Worm (Caenorhabditis elegans) whole organism, L2 larva: Measurements from ENCODE around the gene C06A8.8.
A peak's percentile ranks its signal among the peaks of the same experiment; 100 is the strongest.

Experiments used
- C34F6.9 ChIP-seq: fragments of 150-350 bp; optimal IDR thresholded peaks from 2 replicates; lab custom pipeline; 2014; ENCODE audit warnings: missing biosample characterization, missing genetic modification characterization
- F13H6.1 ChIP-seq: sonication (generic microtip); optimal IDR thresholded peaks from 2 replicates; lab custom pipeline; 2016; ENCODE audit warnings: missing genetic modification characterization, missing compliant biosample characterization
- R02D3.7 ChIP-seq: fragments of 150-350 bp; optimal IDR thresholded peaks from 2 replicates; lab custom pipeline; 2014; ENCODE audit warnings: missing biosample characterization, missing genetic modification characterization
- Y55F3AM.14 ChIP-seq: fragments of 200-800 bp; sonication (Bioruptor generic); optimal IDR thresholded peaks from 2 replicates; lab custom pipeline; 2018; ENCODE audit warnings: mild to moderate bottlenecking, missing genetic modification characterization, missing compliant biosample characterization
- ZK546.5 ChIP-seq: sonication (generic microtip); optimal IDR thresholded peaks from 2 replicates; lab custom pipeline; 2017; ENCODE audit warnings: missing biosample characterization, missing genetic modification characterization
- alr-1 ChIP-seq: fragments of 150-350 bp; optimal IDR thresholded peaks from 2 replicates; lab custom pipeline; 2014; ENCODE audit warnings: missing biosample characterization, missing genetic modification characterization
- aly-2 ChIP-seq: fragments of 150-350 bp; optimal IDR thresholded peaks from 2 replicates; lab custom pipeline; 2014; ENCODE audit warnings: missing biosample characterization, missing genetic modification characterization
- ama-1 ChIP-seq: fragments of 150-350 bp; optimal IDR thresholded peaks from 2 replicates; lab custom pipeline; 2018; ENCODE audit warnings: inconsistent platforms
- blmp-1 ChIP-seq: sonication (generic microtip); optimal IDR thresholded peaks from 2 replicates; lab custom pipeline; 2017; ENCODE audit warnings: missing genetic modification characterization, mild to moderate bottlenecking, missing compliant biosample characterization, antibody characterized with exemption, moderate library complexity; ENCODE audit not compliant: insufficient read depth
- ceh-16 ChIP-seq: fragments of 150-350 bp; optimal IDR thresholded peaks from 2 replicates; lab custom pipeline; 2014; ENCODE audit warnings: missing biosample characterization, missing genetic modification characterization
- ceh-82 ChIP-seq: fragments of 150-350 bp; optimal IDR thresholded peaks from 2 replicates; lab custom pipeline; 2014; ENCODE audit warnings: missing biosample characterization, missing genetic modification characterization
- crh-2 ChIP-seq: sonication (generic microtip); optimal IDR thresholded peaks from 2 replicates; lab custom pipeline; 2017; ENCODE audit warnings: missing biosample characterization, missing genetic modification characterization
- dmd-4 ChIP-seq: sonication (generic microtip); optimal IDR thresholded peaks from 2 replicates; lab custom pipeline; 2017; ENCODE audit warnings: missing biosample characterization, missing genetic modification characterization
- egl-27 ChIP-seq: sonication (generic microtip); optimal IDR thresholded peaks from 3 replicates; lab custom pipeline; 2017; ENCODE audit warnings: missing biosample characterization, missing genetic modification reagents, missing genetic modification characterization
- elt-1 ChIP-seq: fragments of 150-350 bp; optimal IDR thresholded peaks from 2 replicates; lab custom pipeline; 2014; ENCODE audit warnings: missing biosample characterization, missing genetic modification characterization
- elt-3 ChIP-seq: sonication (generic microtip); optimal IDR thresholded peaks from 2 replicates; lab custom pipeline; 2017; ENCODE audit warnings: missing biosample characterization, missing genetic modification characterization
- fos-1 ChIP-seq: fragments of 150-350 bp; optimal IDR thresholded peaks from 2 replicates; lab custom pipeline; 2014; ENCODE audit warnings: missing biosample characterization, missing genetic modification characterization
- gmeb-1 ChIP-seq: fragments of 150-350 bp; optimal IDR thresholded peaks from 2 replicates; lab custom pipeline; 2014; ENCODE audit warnings: missing biosample characterization, missing genetic modification characterization
- lin-11 ChIP-seq: fragments of 150-350 bp; sonication (generic microtip); optimal IDR thresholded peaks from 2 replicates; lab custom pipeline; 2014; ENCODE audit warnings: missing biosample characterization, missing genetic modification characterization, inconsistent platforms, mixed read lengths
- lin-13 ChIP-seq: fragments of 150-350 bp; optimal IDR thresholded peaks from 2 replicates; lab custom pipeline; 2014; ENCODE audit warnings: missing biosample characterization, missing genetic modification reagents, missing genetic modification characterization
- lin-39 ChIP-seq: fragments of 150-350 bp; optimal IDR thresholded peaks from 2 replicates; lab custom pipeline; 2014; ENCODE audit warnings: missing biosample characterization, missing genetic modification reagents, missing genetic modification characterization
- lsy-2 ChIP-seq, 2 experiments: fragments of 150-350 bp in 1 of 2; sonication (generic microtip) in 1 of 2; optimal IDR thresholded peaks; 2 replicates each; lab custom pipeline; 2014 to 2017; ENCODE audit warnings: missing biosample characterization in 2 of 2, missing genetic modification characterization in 2 of 2
- mab-5 ChIP-seq: fragments of 150-350 bp; optimal IDR thresholded peaks from 2 replicates; lab custom pipeline; 2014; ENCODE audit warnings: missing biosample characterization, missing genetic modification characterization
- mbf-1 ChIP-seq: sonication (generic microtip); optimal IDR thresholded peaks from 2 replicates; lab custom pipeline; 2017; ENCODE audit warnings: missing biosample characterization, missing genetic modification characterization
- mdl-1 ChIP-seq, 2 experiments: fragments of 150-350 bp in 1 of 2; sonication (generic microtip) in 1 of 2; optimal IDR thresholded peaks; 2 replicates each; lab custom pipeline; 2017; ENCODE audit warnings: missing biosample characterization in 2 of 2, missing genetic modification characterization in 2 of 2
- nhr-10 ChIP-seq: sonication (generic microtip); optimal IDR thresholded peaks from 2 replicates; lab custom pipeline; 2017; ENCODE audit warnings: missing biosample characterization, missing genetic modification characterization
- nhr-11 ChIP-seq: fragments of 150-350 bp; optimal IDR thresholded peaks from 2 replicates; lab custom pipeline; 2014; ENCODE audit warnings: missing biosample characterization, missing genetic modification characterization
- nhr-12 ChIP-seq: fragments of 150-350 bp; optimal IDR thresholded peaks from 2 replicates; lab custom pipeline; 2014; ENCODE audit warnings: missing biosample characterization, missing genetic modification characterization
- nhr-129 ChIP-seq: fragments of 150-350 bp; optimal IDR thresholded peaks from 2 replicates; lab custom pipeline; 2014; ENCODE audit warnings: missing biosample characterization, missing genetic modification characterization
- nhr-21 ChIP-seq: fragments of 150-350 bp; optimal IDR thresholded peaks from 2 replicates; lab custom pipeline; 2014; ENCODE audit warnings: missing biosample characterization, missing genetic modification characterization
- nhr-237 ChIP-seq: fragments of 150-350 bp; optimal IDR thresholded peaks from 2 replicates; lab custom pipeline; 2014; ENCODE audit warnings: missing biosample characterization, missing genetic modification characterization
- nhr-25 ChIP-seq: fragments of 150-350 bp; sonication (generic microtip); optimal IDR thresholded peaks from 3 replicates; lab custom pipeline; 2014; ENCODE audit warnings: missing biosample characterization, missing genetic modification characterization
- nhr-6 ChIP-seq: fragments of 150-350 bp; optimal IDR thresholded peaks from 2 replicates; lab custom pipeline; 2014; ENCODE audit warnings: missing biosample characterization, missing genetic modification characterization
- nhr-77 ChIP-seq: fragments of 150-350 bp; optimal IDR thresholded peaks from 2 replicates; lab custom pipeline; 2014; ENCODE audit warnings: missing biosample characterization, missing genetic modification characterization
- peb-1 ChIP-seq: fragments of 150-350 bp; optimal IDR thresholded peaks from 2 replicates; lab custom pipeline; 2014; ENCODE audit warnings: missing biosample characterization, missing genetic modification characterization
- skn-1 ChIP-seq: sonication (generic microtip); optimal IDR thresholded peaks from 2 replicates; lab custom pipeline; 2017; ENCODE audit warnings: missing biosample characterization, missing genetic modification characterization
- sma-9 ChIP-seq, 2 experiments: fragments of 150-350 bp in 1 of 2; sonication (generic microtip) in 1 of 2; optimal IDR thresholded peaks; 2 replicates each; lab custom pipeline; 2014 to 2016; ENCODE audit warnings: missing genetic modification characterization in 2 of 2, mild to moderate bottlenecking in 1 of 2, missing biosample characterization in 1 of 2, missing compliant biosample characterization in 1 of 2, missing genetic modification reagents in 1 of 2, moderate library complexity in 1 of 2
- snpc-4 ChIP-seq: fragments of 150-350 bp; optimal IDR thresholded peaks from 2 replicates; lab custom pipeline; 2014; ENCODE audit warnings: missing biosample characterization, missing genetic modification characterization
- unc-55 ChIP-seq: fragments of 150-350 bp; sonication (generic microtip); optimal IDR thresholded peaks from 3 replicates; lab custom pipeline; 2014; ENCODE audit warnings: missing biosample characterization, missing genetic modification reagents, missing genetic modification characterization
- unc-62 ChIP-seq: fragments of 150-350 bp; optimal IDR thresholded peaks from 2 replicates; lab custom pipeline; 2014; ENCODE audit warnings: missing biosample characterization, missing genetic modification reagents, missing genetic modification characterization
- zag-1 ChIP-seq: fragments of 150-350 bp; optimal IDR thresholded peaks from 2 replicates; lab custom pipeline; 2014; ENCODE audit warnings: missing biosample characterization, missing genetic modification characterization
- ztf-1 ChIP-seq: fragments of 200-800 bp; sonication (Bioruptor generic); conservative IDR thresholded peaks from 2 replicates; pipeline ENCODE4 v1.3.6; 2022; ENCODE audit warnings: missing genetic modification characterization, missing compliant biosample characterization
- ztf-11 ChIP-seq: sonication (generic microtip); optimal IDR thresholded peaks from 2 replicates; lab custom pipeline; 2017; ENCODE audit warnings: missing biosample characterization, missing genetic modification characterization
- ztf-4 ChIP-seq: fragments of 150-350 bp; optimal IDR thresholded peaks from 2 replicates; lab custom pipeline; 2014; ENCODE audit warnings: missing biosample characterization, missing genetic modification characterization

The C06A8.8 gene

ce11 chrII:7789605-7790004 is 17.8 kb upstream of the C06A8.8 start:
- TF ChIP-seq blmp-1 (tag; lab: Kevin White, UChicago) (no peak), ama-1 (lab: Kevin White, UChicago) (no peak), dmd-4 (no peak), gmeb-1 (tag; lab: Kevin White, UChicago) (no peak), lin-13 (GFP tag; lab: Kevin White, UChicago) (no peak), nhr-10 (tag; lab: Kevin White, UChicago) (no peak), skn-1 (tag; lab: Kevin White, UChicago) (no peak), crh-2 (tag; lab: Kevin White, UChicago) (no peak), aly-2 (tag; lab: Kevin White, UChicago) (no peak), R02D3.7 (no peak), nhr-77 (tag; lab: Kevin White, UChicago) (no peak), alr-1 (tag; lab: Kevin White, UChicago) (no peak), snpc-4 (tag; lab: Kevin White, UChicago) (no peak), ceh-16 (no peak), nhr-21 (tag; lab: Kevin White, UChicago) (peak; percentile 33), mbf-1 (tag; lab: Kevin White, UChicago) (no peak), F13H6.1 (no peak), egl-27 (tag; lab: Kevin White, UChicago) (peak; percentile 37), unc-55 (GFP tag; lab: Kevin White, UChicago) (no peak), ztf-4 (tag; lab: Kevin White, UChicago) (no peak), fos-1 (tag; lab: Kevin White, UChicago) (peak; percentile 20), elt-3 (tag; lab: Kevin White, UChicago) (no peak), sma-9 (GFP tag; optimal IDR thresholded peaks at IDR 0.05; lab: Kevin White, UChicago) (no peak), sma-9 (tag; optimal IDR thresholded peaks at IDR 0.05; lab: Kevin White, UChicago) (no peak), nhr-11 (tag; lab: Kevin White, UChicago) (no peak), Y55F3AM.14 (no peak), mdl-1 (tag; optimal IDR thresholded peaks at IDR 0.05; lab: Kevin White, UChicago) (no peak), nhr-25 (tag; lab: Kevin White, UChicago) (peak; percentile 58), elt-1 (tag; lab: Kevin White, UChicago) (no peak), lin-11 (tag; lab: Kevin White, UChicago) (no peak), zag-1 (tag; lab: Kevin White, UChicago) (no peak), ztf-11 (no peak)

- TF ChIP-seq elt-3 (tag; lab: Kevin White, UChicago) (no peak), lin-39 (tag; lab: Kevin White, UChicago) (no peak), ama-1 (lab: Kevin White, UChicago) (no peak), skn-1 (tag; lab: Kevin White, UChicago) (no peak), aly-2 (tag; lab: Kevin White, UChicago) (no peak), ztf-1 (GFP tag; lab: Robert Waterston, UW) (no peak), nhr-77 (tag; lab: Kevin White, UChicago) (no peak), C34F6.9 (no peak), dmd-4 (no peak), nhr-237 (tag; lab: Kevin White, UChicago) (no peak), mab-5 (tag; lab: Kevin White, UChicago) (no peak)
Observed at ce11 chrII:7783467-7783959, 11.7 kb upstream of the C06A8.8 start, which contains the start of gene skr-17. Gene skr-17, plus strand, starts transcription at chrII:7783517.

ce11 chrII:7781102-7781616 is 9.3 kb upstream of the C06A8.8 start, which contains the start of the genes snpc-1.1 and spdl-1:
Gene snpc-1.1, minus strand, starts transcription at chrII:7781301.
Gene spdl-1, plus strand, starts transcription at chrII:7781566.
- no peak for TF ChIP-seq sma-9 (GFP tag; optimal IDR thresholded peaks at IDR 0.05; lab: Kevin White, UChicago)
- TF ChIP-seq sma-9 (tag; optimal IDR thresholded peaks at IDR 0.05; lab: Kevin White, UChicago) = no peak
- TF ChIP-seq ceh-82 (tag; lab: Kevin White, UChicago) = no peak
- no peak for TF ChIP-seq R02D3.7
- no peak for TF ChIP-seq blmp-1 (tag; lab: Kevin White, UChicago)
- TF ChIP-seq skn-1 (tag; lab: Kevin White, UChicago) = no peak
- no peak for TF ChIP-seq nhr-6 (tag; lab: Kevin White, UChicago)
- TF ChIP-seq gmeb-1 (tag; lab: Kevin White, UChicago) = peak; percentile 50
- no peak for TF ChIP-seq unc-55 (GFP tag; lab: Kevin White, UChicago)
- TF ChIP-seq C34F6.9 = peak; percentile 55
- no peak for TF ChIP-seq nhr-11 (tag; lab: Kevin White, UChicago)
- no peak for TF ChIP-seq F13H6.1
- TF ChIP-seq elt-3 (tag; lab: Kevin White, UChicago) = no peak
- TF ChIP-seq lsy-2 (tag; optimal IDR thresholded peaks at IDR 0.05; lab: Kevin White, UChicago) = peak in 1 of 2 experiments; percentile 0
- no peak for TF ChIP-seq nhr-77 (tag; lab: Kevin White, UChicago)
- no peak for TF ChIP-seq unc-62 (GFP tag; lab: Kevin White, UChicago)
- no peak for TF ChIP-seq aly-2 (tag; lab: Kevin White, UChicago)
- no peak for TF ChIP-seq ceh-16
- peak; percentile 47 for TF ChIP-seq nhr-129
- no peak for TF ChIP-seq lin-39 (tag; lab: Kevin White, UChicago)
- TF ChIP-seq mdl-1 (tag; optimal IDR thresholded peaks at IDR 0.05; lab: Kevin White, UChicago) = no peak
- TF ChIP-seq ZK546.5 (tag; lab: Kevin White, UChicago) = no peak
- TF ChIP-seq nhr-12 (tag; lab: Kevin White, UChicago) = no peak
- no peak for TF ChIP-seq mab-5 (tag; lab: Kevin White, UChicago)
- no peak for TF ChIP-seq elt-1 (tag; lab: Kevin White, UChicago)
- TF ChIP-seq peb-1 = no peak
- TF ChIP-seq nhr-21 (tag; lab: Kevin White, UChicago) = no peak
- no peak for TF ChIP-seq Y55F3AM.14
